Worm (Caenorhabditis elegans): ENCODE measurements around the gene F22F1.3.

F22F1.3 gene

ce11 chrX:8205919-8206318 lies 43.0 kb upstream of the F22F1.3 start (continued):
- TF ChIP-seq pag-3 (tag; optimal IDR thresholded peaks at IDR 0.05; ENCODE audit: borderline replicate concordance, insufficient read depth): no peak
- peak; percentile 90 for TF ChIP-seq lin-14 (GFP tag; optimal IDR thresholded peaks at IDR 0.05)
- no peak for TF ChIP-seq nhr-84 (tag; optimal IDR thresholded peaks at IDR 0.05)
- TF ChIP-seq unc-86 (tag; optimal IDR thresholded peaks at IDR 0.05): peak; percentile 38
- TF ChIP-seq lin-39 (tag; optimal IDR thresholded peaks at IDR 0.05): no peak
- TF ChIP-seq nhr-77 (tag; optimal IDR thresholded peaks at IDR 0.05): no peak
- TF ChIP-seq snu-23 (GFP tag; optimal IDR thresholded peaks at IDR 0.05): peak; percentile 49
- no peak for TF ChIP-seq aha-1 (tag; optimal IDR thresholded peaks at IDR 0.05)
- no peak for TF ChIP-seq hpl-2 (GFP tag; optimal IDR thresholded peaks at IDR 0.05)
- TF ChIP-seq unc-98 (GFP tag; IDR thresholded peaks at IDR 0.05): no peak
- no peak for TF ChIP-seq nhr-76 (tag; optimal IDR thresholded peaks at IDR 0.05)
- TF ChIP-seq sup-37 (GFP tag; optimal IDR thresholded peaks at IDR 0.05): no peak
- TF ChIP-seq nhr-11 (tag; optimal IDR thresholded peaks at IDR 0.05): no peak
- no peak for TF ChIP-seq sptf-1 (tag; optimal IDR thresholded peaks at IDR 0.05)
- TF ChIP-seq nhr-237 (tag; optimal IDR thresholded peaks at IDR 0.05): no peak
- no peak for TF ChIP-seq aly-2 (tag; optimal IDR thresholded peaks at IDR 0.05)
- TF ChIP-seq xbp-1 (tag; optimal IDR thresholded peaks at IDR 0.05): peak; percentile 30
- no peak for TF ChIP-seq vab-15 (tag; optimal IDR thresholded peaks at IDR 0.05)
- TF ChIP-seq fkh-4 (tag; optimal IDR thresholded peaks at IDR 0.05; ENCODE audit: borderline replicate concordance): no peak
- no peak for TF ChIP-seq hlh-17 (GFP tag; optimal IDR thresholded peaks at IDR 0.05; ENCODE audit: borderline replicate concordance)
- no peak for TF ChIP-seq mab-9 (GFP tag; IDR thresholded peaks at IDR 0.05)
- no peak for TF ChIP-seq C04F5.9 (tag; optimal IDR thresholded peaks at IDR 0.05)
- TF ChIP-seq lin-15B (tag; optimal IDR thresholded peaks at IDR 0.05): no peak
- TF ChIP-seq ztf-11 (tag; optimal IDR thresholded peaks at IDR 0.05): peak in 1 of 2 experiments; percentile 15
- no peak for TF ChIP-seq F16B12.6 (tag; optimal IDR thresholded peaks at IDR 0.05)
- TF ChIP-seq lsy-2 (tag; optimal IDR thresholded peaks at IDR 0.05): peak in 1 of 2 experiments; percentile 63
- TF ChIP-seq rnt-1 (tag; optimal IDR thresholded peaks at IDR 0.05): peak; percentile 65
- TF ChIP-seq ztf-4 (tag; optimal IDR thresholded peaks at IDR 0.05): no peak
- TF ChIP-seq dpl-1 (GFP tag; optimal IDR thresholded peaks at IDR 0.05): peak in 1 of 3 experiments; percentile 45
- TF ChIP-seq nhr-12 (tag; optimal IDR thresholded peaks at IDR 0.05): no peak
- TF ChIP-seq unc-62 (GFP tag; optimal IDR thresholded peaks at IDR 0.05): no peak
- TF ChIP-seq nhr-20 (tag; optimal IDR thresholded peaks at IDR 0.05): no peak
- peak; percentile 68 for TF ChIP-seq fkh-10 (GFP tag; optimal IDR thresholded peaks at IDR 0.05)
- peak in 1 of 3 experiments; percentile 59 for TF ChIP-seq ceh-82 (tag; optimal IDR thresholded peaks at IDR 0.05)
- TF ChIP-seq skn-1 (tag; optimal IDR thresholded peaks at IDR 0.05): peak; percentile 45
- TF ChIP-seq mep-1 (tag; optimal IDR thresholded peaks at IDR 0.05): peak; percentile 44
- no peak for TF ChIP-seq jun-1 (tag; optimal IDR thresholded peaks at IDR 0.05)
- peak; percentile 42 for TF ChIP-seq fkh-8 (tag; optimal IDR thresholded peaks at IDR 0.05)
- TF ChIP-seq pax-3 (tag; optimal IDR thresholded peaks at IDR 0.05): no peak
- TF ChIP-seq mef-2 (tag; optimal IDR thresholded peaks at IDR 0.05): no peak
- TF ChIP-seq swsn-7 (tag; optimal IDR thresholded peaks at IDR 0.05): peak; percentile 38
- no peak for TF ChIP-seq Y116A8C.19 (tag; optimal IDR thresholded peaks at IDR 0.05; ENCODE audit: borderline replicate concordance)
- no peak for TF ChIP-seq hlh-4 (tag; optimal IDR thresholded peaks at IDR 0.05)
- peak; percentile 52 for TF ChIP-seq nhr-71 (tag; optimal IDR thresholded peaks at IDR 0.05)
- no peak for TF ChIP-seq egl-13 (tag; optimal IDR thresholded peaks at IDR 0.05)
- TF ChIP-seq sox-4 (tag; optimal IDR thresholded peaks at IDR 0.05): no peak
- TF ChIP-seq mdl-1 (tag; optimal IDR thresholded peaks at IDR 0.05): peak in 1 of 2 experiments; percentile 70
- TF ChIP-seq nhr-28 (tag; optimal IDR thresholded peaks at IDR 0.05): no peak
- TF ChIP-seq elt-3 (tag; optimal IDR thresholded peaks at IDR 0.05): no peak
- no peak for TF ChIP-seq fos-1 (tag; optimal IDR thresholded peaks at IDR 0.05)
- TF ChIP-seq pqm-1 (tag; optimal IDR thresholded peaks at IDR 0.05): no peak
- TF ChIP-seq ces-1 (GFP tag; optimal IDR thresholded peaks at IDR 0.05): no peak
- peak; percentile 5 for TF ChIP-seq C16A3.4 (tag; optimal IDR thresholded peaks at IDR 0.05)
- peak; percentile 19; the same call in 1 of the 2 replicates for TF ChIP-seq isw-1 (GFP tag; IDR thresholded peaks at IDR 0.05)

All from whole organism, L1 larva.